Fruit fly (Drosophila melanogaster) Kc167 (cell line): ENCODE results near the gene Gr93d.

Experiments
- Sin3A ChIP-seq: fragments of >200 bp; optimal IDR thresholded peaks from 2 replicates; lab custom pipeline; 2018; ENCODE audit warnings: missing external identifiers
- insv ChIP-seq: fragments of >200 bp; optimal IDR thresholded peaks from 3 replicates; lab custom pipeline; 2018; ENCODE audit warnings: missing external identifiers
- psq ChIP-seq: fragments of >200 bp; optimal IDR thresholded peaks from 2 replicates; lab custom pipeline; 2017; ENCODE audit warnings: missing external identifiers
- ttk ChIP-seq: sonication (Bioruptor generic); optimal IDR thresholded peaks from 2 replicates; lab custom pipeline; 2017; ENCODE audit warnings: missing external identifiers

dm6 chr3R:21873439-21873838 is 27.0 kb upstream of the Gr93d start, which contains the start of gene CG31178:
- TF ChIP-seq insv (no peak), ttk (lab: Kevin White, UChicago) (no peak), psq (no peak), Sin3A (lab: Kevin White, UChicago) (no peak)
